Worm (Caenorhabditis elegans) whole organism, young adult: ENCODE measurements around the gene ptr-13.

Experiments
- B0261.1 ChIP-seq: sonication (generic microtip); optimal IDR thresholded peaks from 2 replicates; lab custom pipeline; 2016; ENCODE audit warnings: mild to moderate bottlenecking, missing genetic modification characterization, moderate library complexity, missing compliant biosample characterization
- C06A6.2 ChIP-seq: fragments of 200-800 bp; sonication (Bioruptor generic); conservative IDR thresholded peaks from 2 replicates; pipeline ENCODE4 v1.3.6; 2022; ENCODE audit warnings: missing genetic modification characterization, missing compliant biosample characterization
- F10E7.11 ChIP-seq: sonication (generic microtip); optimal IDR thresholded peaks from 2 replicates; lab custom pipeline; 2017; ENCODE audit warnings: mild to moderate bottlenecking, missing genetic modification characterization, moderate library complexity, missing compliant biosample characterization
- F23B12.7 ChIP-seq: sonication (generic microtip); optimal IDR thresholded peaks from 2 replicates; lab custom pipeline; 2017; ENCODE audit warnings: missing genetic modification characterization, mild to moderate bottlenecking, missing compliant biosample characterization, antibody characterized with exemption, moderate library complexity; ENCODE audit not compliant: insufficient read depth
- F33H1.4 ChIP-seq: fragments of 200-800 bp; sonication (Bioruptor generic); IDR thresholded peaks from 2 replicates; pipeline ENCODE4 v1.3.6; 2022; ENCODE audit warnings: missing genetic modification reagents, missing genetic modification characterization, missing compliant biosample characterization
- F39B2.1 ChIP-seq: fragments of 200-800 bp; sonication (Bioruptor generic); IDR thresholded peaks from 2 replicates; pipeline ENCODE4 v1.3.6; 2022; ENCODE audit warnings: missing genetic modification reagents, missing genetic modification characterization, missing compliant biosample characterization
- F49E8.2 ChIP-seq: sonication (generic microtip); optimal IDR thresholded peaks from 3 replicates; lab custom pipeline; 2017; ENCODE audit warnings: missing genetic modification characterization, mild to moderate bottlenecking, missing compliant biosample characterization, antibody characterized with exemption, moderate library complexity; ENCODE audit not compliant: insufficient read depth
- F57A8.1 ChIP-seq: fragments of 200-800 bp; sonication (Bioruptor generic); optimal IDR thresholded peaks from 2 replicates; lab custom pipeline; 2018; ENCODE audit warnings: mild to moderate bottlenecking, missing genetic modification characterization, moderate library complexity, missing compliant biosample characterization
- K11D2.4 ChIP-seq: fragments of 200-800 bp; sonication (Bioruptor generic); IDR thresholded peaks from 2 replicates; pipeline ENCODE4 v1.3.6; 2022; ENCODE audit warnings: missing genetic modification reagents, missing genetic modification characterization, missing compliant biosample characterization
- Y56A3A.18 ChIP-seq: fragments of 200-800 bp; sonication (Bioruptor generic); IDR thresholded peaks from 2 replicates; pipeline ENCODE4 v1.3.6; 2022; ENCODE audit warnings: missing genetic modification reagents, missing genetic modification characterization, missing compliant biosample characterization
- Y79H2A.3 ChIP-seq: fragments of 200-800 bp; sonication (Bioruptor generic); conservative IDR thresholded peaks from 2 replicates; pipeline ENCODE4 v1.3.6; 2022; ENCODE audit warnings: missing genetic modification reagents, missing genetic modification characterization, missing compliant biosample characterization
- ZK185.1 ChIP-seq: sonication (generic microtip); optimal IDR thresholded peaks from 2 replicates; lab custom pipeline; 2016; ENCODE audit warnings: mild to moderate bottlenecking, missing genetic modification characterization, missing compliant biosample characterization; ENCODE audit not compliant: poor library complexity, severe bottlenecking
- akir-1 ChIP-seq: fragments of 200-800 bp; sonication (Bioruptor generic); optimal IDR thresholded peaks from 2 replicates; lab custom pipeline; 2018; ENCODE audit warnings: mild to moderate bottlenecking, missing genetic modification characterization, moderate library complexity, missing compliant biosample characterization
- ama-1 ChIP-seq, 3 experiments: fragments of 150-350 bp in 1 of 3; sonication (generic microtip) in 2 of 3; optimal IDR thresholded peaks; 2 replicates each; lab custom pipeline; 2014 to 2018; ENCODE audit warnings: missing biosample characterization in 2 of 3, missing genetic modification characterization in 2 of 3, missing genetic modification reagents in 2 of 3
- aptf-2 ChIP-seq: fragments of 200-800 bp; sonication (Bioruptor generic); conservative IDR thresholded peaks from 2 replicates; pipeline ENCODE4 v1.3.6; 2022; ENCODE audit warnings: missing genetic modification reagents, missing genetic modification characterization, missing compliant biosample characterization
- aptf-3 ChIP-seq: fragments of 200-800 bp; sonication (Bioruptor generic); IDR thresholded peaks from 2 replicates; pipeline ENCODE4 v1.3.6; 2022; ENCODE audit warnings: missing genetic modification characterization, missing compliant biosample characterization
- atf-7 ChIP-seq: sonication (generic microtip); optimal IDR thresholded peaks from 2 replicates; lab custom pipeline; 2017; ENCODE audit warnings: mild to moderate bottlenecking, missing genetic modification characterization, missing compliant biosample characterization
- athp-1 ChIP-seq: sonication (generic microtip); optimal IDR thresholded peaks from 2 replicates; lab custom pipeline; 2017; ENCODE audit warnings: mild to moderate bottlenecking, missing genetic modification characterization, missing compliant biosample characterization
- attf-3 ChIP-seq: fragments of 200-800 bp; sonication (Bioruptor generic); conservative IDR thresholded peaks from 2 replicates; pipeline ENCODE4 v1.3.6; 2022; ENCODE audit warnings: missing genetic modification reagents, missing genetic modification characterization, missing compliant biosample characterization
- attf-6 ChIP-seq: fragments of 200-800 bp; sonication (Bioruptor generic); IDR thresholded peaks from 2 replicates; pipeline ENCODE4 v1.3.6; 2022; ENCODE audit warnings: missing genetic modification reagents, missing genetic modification characterization, missing compliant biosample characterization
- cebp-2 ChIP-seq: fragments of 200-800 bp; sonication (Bioruptor generic); IDR thresholded peaks from 2 replicates; pipeline ENCODE4 v1.3.6; 2022; ENCODE audit warnings: missing genetic modification characterization, missing compliant biosample characterization
- ceh-100 ChIP-seq: fragments of 200-800 bp; sonication (Bioruptor generic); IDR thresholded peaks from 2 replicates; pipeline ENCODE4 v1.3.6; 2022; ENCODE audit warnings: missing genetic modification reagents, missing genetic modification characterization, missing compliant biosample characterization
- ceh-27 ChIP-seq: fragments of 200-800 bp; sonication (Bioruptor generic); optimal IDR thresholded peaks from 2 replicates; lab custom pipeline; 2018; ENCODE audit warnings: mild to moderate bottlenecking, missing genetic modification characterization, moderate library complexity, missing compliant biosample characterization
- ceh-58 ChIP-seq: fragments of 200-800 bp; sonication (Bioruptor generic); IDR thresholded peaks from 2 replicates; pipeline ENCODE4 v1.3.6; 2022; ENCODE audit warnings: missing genetic modification characterization, missing compliant biosample characterization
- chd-7 ChIP-seq: sonication (generic microtip); optimal IDR thresholded peaks from 2 replicates; lab custom pipeline; 2016; ENCODE audit warnings: mild to moderate bottlenecking, missing genetic modification characterization, moderate library complexity, missing compliant biosample characterization
- die-1 ChIP-seq: sonication (generic microtip); optimal IDR thresholded peaks from 2 replicates; lab custom pipeline; 2016; ENCODE audit warnings: missing genotype, mild to moderate bottlenecking, missing genetic modification characterization, missing compliant biosample characterization
- dpff-1 ChIP-seq: sonication (generic microtip); optimal IDR thresholded peaks from 2 replicates; lab custom pipeline; 2017; ENCODE audit warnings: mild to moderate bottlenecking, missing genetic modification characterization, missing compliant biosample characterization
- dpl-1 ChIP-seq: fragments of 150-350 bp; optimal IDR thresholded peaks from 2 replicates; lab custom pipeline; 2014; ENCODE audit warnings: missing biosample characterization, missing genetic modification reagents, missing genetic modification characterization
- hsf-1 ChIP-seq: fragments of 200-800 bp; sonication (Bioruptor generic); IDR thresholded peaks from 2 replicates; pipeline ENCODE4 v1.3.6; 2022; ENCODE audit warnings: missing genetic modification reagents, missing genetic modification characterization, missing compliant biosample characterization
- lin-54 ChIP-seq: fragments of 200-800 bp; sonication (Bioruptor generic); optimal IDR thresholded peaks from 2 replicates; lab custom pipeline; 2018; ENCODE audit warnings: mild to moderate bottlenecking, missing genetic modification characterization, missing compliant biosample characterization
- lir-1 ChIP-seq: fragments of 200-800 bp; sonication (Bioruptor generic); conservative IDR thresholded peaks from 2 replicates; pipeline ENCODE4 v1.3.6; 2022; ENCODE audit warnings: missing genetic modification reagents, missing genetic modification characterization, missing compliant biosample characterization
- lsy-27 ChIP-seq: sonication (generic microtip); optimal IDR thresholded peaks from 2 replicates; lab custom pipeline; 2017; ENCODE audit warnings: missing genetic modification characterization, mild to moderate bottlenecking, missing compliant biosample characterization, antibody characterized with exemption, missing genotype, borderline replicate concordance; ENCODE audit not compliant: insufficient read depth
- madf-10 ChIP-seq: sonication (generic microtip); optimal IDR thresholded peaks from 2 replicates; lab custom pipeline; 2016; ENCODE audit warnings: mild to moderate bottlenecking, missing genetic modification characterization, missing compliant biosample characterization
- madf-8 ChIP-seq: fragments of 200-800 bp; sonication (Bioruptor generic); conservative IDR thresholded peaks from 2 replicates; pipeline ENCODE4 v1.3.6; 2022; ENCODE audit warnings: missing genetic modification reagents, missing genetic modification characterization, missing compliant biosample characterization
- mes-4 ChIP-seq: sonication (generic microtip); optimal IDR thresholded peaks from 2 replicates; lab custom pipeline; 2016; ENCODE audit warnings: missing genotype, missing genetic modification characterization, missing compliant biosample characterization
- mxl-1 ChIP-seq: sonication (generic microtip); optimal IDR thresholded peaks from 2 replicates; lab custom pipeline; 2016; ENCODE audit warnings: missing genetic modification characterization, missing compliant biosample characterization
- nhr-27 ChIP-seq: fragments of 200-800 bp; sonication (Bioruptor generic); optimal IDR thresholded peaks from 2 replicates; lab custom pipeline; 2018; ENCODE audit warnings: mild to moderate bottlenecking, missing genetic modification characterization, moderate library complexity, missing compliant biosample characterization
- rcor-1 ChIP-seq: fragments of 200-800 bp; sonication (Bioruptor generic); IDR thresholded peaks from 2 replicates; pipeline ENCODE4 v1.3.6; 2022; ENCODE audit warnings: missing genetic modification reagents, missing genetic modification characterization, missing compliant biosample characterization
- repo-1 ChIP-seq: sonication (generic microtip); optimal IDR thresholded peaks from 2 replicates; lab custom pipeline; 2017; ENCODE audit warnings: mild to moderate bottlenecking, missing genetic modification characterization, missing compliant biosample characterization
- snpc-1.1 ChIP-seq: sonication (generic microtip); optimal IDR thresholded peaks from 2 replicates; lab custom pipeline; 2017; ENCODE audit warnings: missing genetic modification characterization, mild to moderate bottlenecking, missing compliant biosample characterization, antibody characterized with exemption, moderate library complexity, missing genotype, missing genetic modification reagents; ENCODE audit not compliant: insufficient read depth
- snpc-1.3 ChIP-seq: sonication (generic microtip); optimal IDR thresholded peaks from 2 replicates; lab custom pipeline; 2017; ENCODE audit warnings: missing genetic modification characterization, mild to moderate bottlenecking, missing compliant biosample characterization, antibody characterized with exemption, moderate library complexity, missing genotype, missing genetic modification reagents; ENCODE audit not compliant: insufficient read depth
- sptf-2 ChIP-seq: fragments of 200-800 bp; sonication (Bioruptor generic); optimal IDR thresholded peaks from 2 replicates; lab custom pipeline; 2018; ENCODE audit warnings: mild to moderate bottlenecking, missing genetic modification characterization, missing compliant biosample characterization
- tbp1 ChIP-seq: fragments of 200-800 bp; sonication (Bioruptor generic); optimal IDR thresholded peaks from 2 replicates; lab custom pipeline; 2018; ENCODE audit warnings: mild to moderate bottlenecking, missing genetic modification characterization, missing compliant biosample characterization
- tbx-9 ChIP-seq: sonication (generic microtip); optimal IDR thresholded peaks from 2 replicates; lab custom pipeline; 2016; ENCODE audit warnings: borderline replicate concordance, missing genetic modification characterization, inconsistent platforms, missing compliant biosample characterization
- tlf-1 ChIP-seq: fragments of 200-800 bp; sonication (Bioruptor generic); optimal IDR thresholded peaks from 2 replicates; lab custom pipeline; 2018; ENCODE audit warnings: mild to moderate bottlenecking, missing genetic modification characterization, missing compliant biosample characterization
- unc-130 ChIP-seq: sonication (generic microtip); optimal IDR thresholded peaks from 2 replicates; lab custom pipeline; 2016; ENCODE audit warnings: missing genetic modification reagents, missing genetic modification characterization, missing compliant biosample characterization
- ztf-6 ChIP-seq: fragments of 200-800 bp; sonication (Bioruptor generic); IDR thresholded peaks from 2 replicates; pipeline ENCODE4 v1.3.6; 2022; ENCODE audit warnings: missing genetic modification reagents, missing genetic modification characterization, missing compliant biosample characterization

Gene ptr-13

ce11 chrII:11167039-11167438 lies 4.8 kb upstream of the ptr-13 start (continued):
- TF ChIP-seq Y56A3A.18 (GFP tag; lab: Robert Waterston, UW): peak; percentile 87
- no peak for TF ChIP-seq cebp-2 (GFP tag; lab: Robert Waterston, UW)
- TF ChIP-seq ceh-27 (GFP tag; lab: Kevin White, UChicago): peak; percentile 63
- TF ChIP-seq F49E8.2 (tag; lab: Kevin White, UChicago): peak; percentile 89
- 0 out of 2 replicates have a peak, but pooled peaks have one; percentile 25 for TF ChIP-seq lir-1 (GFP tag; lab: Robert Waterston, UW)
- peak; percentile 67; the same call in 1 of the 2 replicates for TF ChIP-seq ztf-6
- TF ChIP-seq mes-4: peak; percentile 74
- peak; percentile 54 for TF ChIP-seq unc-130 (GFP tag; lab: Kevin White, UChicago)
- no peak for TF ChIP-seq ceh-58
- TF ChIP-seq tlf-1 (GFP tag; lab: Kevin White, UChicago): peak; percentile 61
- peak; percentile 79 for TF ChIP-seq madf-8 (GFP tag; lab: Robert Waterston, UW)
- peak; percentile 82 for TF ChIP-seq F23B12.7 (tag; lab: Kevin White, UChicago)
- peak; percentile 39 for TF ChIP-seq die-1 (tag; lab: Kevin White, UChicago)
- TF ChIP-seq attf-6 (GFP tag; lab: Robert Waterston, UW): peak; percentile 95
- peak; percentile 99 for TF ChIP-seq snpc-1.1
- peak; percentile 28; the same call in 1 of the 2 replicates for TF ChIP-seq C06A6.2 (GFP tag; lab: Robert Waterston, UW)
- TF ChIP-seq ZK185.1: peak; percentile 70
- peak; percentile 78 for TF ChIP-seq athp-1 (tag; lab: Kevin White, UChicago)
- peak; percentile 11 for TF ChIP-seq atf-7 (tag; lab: Kevin White, UChicago)
- TF ChIP-seq Y79H2A.3 (GFP tag; lab: Robert Waterston, UW): no peak
- peak; percentile 75 for TF ChIP-seq sptf-2 (GFP tag; lab: Kevin White, UChicago)
- no peak for TF ChIP-seq aptf-3
- TF ChIP-seq lin-54 (GFP tag; lab: Kevin White, UChicago): peak; percentile 72
- TF ChIP-seq aptf-2 (GFP tag; lab: Robert Waterston, UW): 0 out of 2 replicates have a peak, but pooled peaks have one; percentile 51
- TF ChIP-seq tbx-9 (tag; lab: Kevin White, UChicago): no peak
- 0 out of 2 replicates have a peak, but pooled peaks have one; percentile 26 for TF ChIP-seq K11D2.4 (GFP tag; lab: Robert Waterston, UW)
- peak; percentile 72 for TF ChIP-seq F33H1.4 (GFP tag; lab: Robert Waterston, UW)
- peak; percentile 32 for TF ChIP-seq madf-10 (tag; lab: Kevin White, UChicago)
- TF ChIP-seq nhr-27: no peak
- TF ChIP-seq chd-7 (tag; lab: Kevin White, UChicago): peak; percentile 29
- TF ChIP-seq snpc-1.3 (tag; lab: Kevin White, UChicago): peak; percentile 94
- no peak for TF ChIP-seq F57A8.1 (GFP tag; lab: Kevin White, UChicago)
- TF ChIP-seq ceh-100: peak; percentile 82
- peak; percentile 86 for TF ChIP-seq rcor-1 (GFP tag; lab: Robert Waterston, UW)
- TF ChIP-seq F10E7.11 (tag; lab: Kevin White, UChicago): no peak
- TF ChIP-seq lsy-27 (tag; lab: Kevin White, UChicago): no peak
- no peak for TF ChIP-seq F39B2.1 (GFP tag; lab: Robert Waterston, UW)
- TF ChIP-seq repo-1 (tag; lab: Kevin White, UChicago): peak; percentile 82
- TF ChIP-seq attf-3 (GFP tag; lab: Robert Waterston, UW): peak; percentile 39; the same call in 1 of the 2 replicates
- peak; percentile 82 for TF ChIP-seq tbp1 (GFP tag; lab: Kevin White, UChicago)
- TF ChIP-seq dpl-1 (GFP tag; lab: Kevin White, UChicago): peak; percentile 7
- no peak for TF ChIP-seq mxl-1 (tag; lab: Kevin White, UChicago)
- peak; percentile 80 for TF ChIP-seq dpff-1
- TF ChIP-seq ama-1 (optimal IDR thresholded peaks at IDR 0.05; lab: Kevin White, UChicago): peak; percentile 82
- peak in 1 of 2 experiments; percentile 38 for TF ChIP-seq ama-1 (GFP tag; optimal IDR thresholded peaks at IDR 0.05; lab: Kevin White, UChicago)
- TF ChIP-seq hsf-1: peak; percentile 69; the same call in 1 of the 2 replicates
- TF ChIP-seq akir-1: no peak
- peak; percentile 40 for TF ChIP-seq B0261.1 (tag; lab: Kevin White, UChicago)
